Worm (Caenorhabditis elegans): Measurements from ENCODE around the gene str-79.

- TF ChIP-seq flt-1 (GFP tag; IDR thresholded peaks at IDR 0.05), result no peak
- no peak for TF ChIP-seq tra-4 (tag; optimal IDR thresholded peaks at IDR 0.05)
- no peak for TF ChIP-seq pes-1 (GFP tag; IDR thresholded peaks at IDR 0.05)
- no peak for TF ChIP-seq ets-7 (tag; optimal IDR thresholded peaks at IDR 0.05)
- TF ChIP-seq hmbx-1 (tag; optimal IDR thresholded peaks at IDR 0.05), result no peak
- no peak for TF ChIP-seq ama-1 (optimal IDR thresholded peaks at IDR 0.05)
- no peak for TF ChIP-seq tbx-11 (GFP tag; IDR thresholded peaks at IDR 0.05)
- TF ChIP-seq hmg-4 (GFP tag; optimal IDR thresholded peaks at IDR 0.05), result no peak
- TF ChIP-seq F13C5.2 (tag; optimal IDR thresholded peaks at IDR 0.05), result no peak
- TF ChIP-seq ceh-36 (tag; optimal IDR thresholded peaks at IDR 0.05), result no peak
- TF ChIP-seq scrt-1 (GFP tag; IDR thresholded peaks at IDR 0.05), result no peak
Measured at ce11 chrX:1939887-1940286, 29.8 kb upstream of the str-79 start, which contains the start of gene Y59E1A.4.

Data from whole organism, early embryonic.